Fruit fly (Drosophila melanogaster): ENCODE data around the gene Dscam4.

Dscam4 gene

DNA sequence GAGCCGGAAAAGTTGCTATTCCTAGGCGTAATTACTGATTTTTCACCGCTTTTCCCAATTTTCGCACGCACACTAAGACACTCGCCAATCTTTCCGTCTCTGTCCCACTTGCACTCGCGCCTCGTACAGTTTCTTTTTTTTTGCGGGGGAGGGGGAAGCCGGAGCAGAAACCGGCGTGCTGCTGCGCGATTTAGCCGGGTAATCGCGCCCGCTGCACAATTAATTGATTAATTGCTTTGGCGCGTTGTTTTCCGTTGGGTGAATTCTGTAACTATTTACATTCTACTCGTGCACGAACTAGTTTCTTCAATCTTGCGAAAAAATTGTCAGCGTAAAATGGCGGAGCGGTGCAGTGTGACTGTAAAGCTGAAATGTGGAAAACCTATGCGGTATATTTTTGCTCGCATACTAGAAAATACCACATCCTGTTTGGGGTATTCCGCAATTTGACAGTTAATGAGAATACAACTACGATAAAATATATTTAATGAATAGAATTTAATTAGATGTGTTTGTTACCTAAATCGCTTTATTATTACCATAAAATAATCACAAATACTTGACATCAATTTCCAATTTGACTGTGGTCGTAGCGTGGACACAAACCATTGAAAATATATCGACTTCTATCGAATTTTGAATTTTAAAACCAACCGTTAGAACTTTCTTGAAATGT is 76.8 kb downstream of the Dscam4 start, which contains the start of gene Cpsf6 (continued):
- TF ChIP-seq sr (GFP tag; IDR thresholded peaks at IDR 0.05): 0 out of 3 replicates have a peak, but pooled peaks have one; percentile 2
- peak; percentile 37 for TF ChIP-seq Atf3 (GFP tag; optimal IDR thresholded peaks at IDR 0.05)
- peak; percentile 86 for TF ChIP-seq sens (GFP tag)
- peak; percentile 74 for TF ChIP-seq az2 (GFP tag; optimal IDR thresholded peaks at IDR 0.05)
- no peak for TF ChIP-seq salm (tag; optimal IDR thresholded peaks at IDR 0.05)
- peak; percentile 29 to 72 for TF ChIP-seq Hr51 (GFP tag; optimal IDR thresholded peaks at IDR 0.05)
- peak; percentile 1 for TF ChIP-seq scrt (GFP tag; optimal IDR thresholded peaks at IDR 0.05)
- peak; percentile 39; the same call in 1 of the 2 replicates for TF ChIP-seq CG11247 (GFP tag; IDR thresholded peaks at IDR 0.05)
- no peak for TF ChIP-seq tup (GFP tag; optimal IDR thresholded peaks at IDR 0.05)
- peak; percentile 46; the same call in 1 of the 2 replicates for TF ChIP-seq CG4730 (GFP tag; IDR thresholded peaks at IDR 0.05)
- TF ChIP-seq wek (GFP tag; optimal IDR thresholded peaks at IDR 0.05): peak; percentile 99
- peak; percentile 47 for TF ChIP-seq CG12104 (GFP tag; optimal IDR thresholded peaks at IDR 0.05)
- no peak for TF ChIP-seq CG30431 (GFP tag; optimal IDR thresholded peaks at IDR 0.05)
- peak; percentile 6 for TF ChIP-seq chn (GFP tag; optimal IDR thresholded peaks at IDR 0.05)
- TF ChIP-seq Rx (GFP tag; IDR thresholded peaks at IDR 0.05): 0 out of 2 replicates have a peak, but pooled peaks have one; percentile 6
- peak; percentile 17 for TF ChIP-seq psq (GFP tag; optimal IDR thresholded peaks at IDR 0.05)
- TF ChIP-seq da (GFP tag; optimal IDR thresholded peaks at IDR 0.05): no peak
- no peak for TF ChIP-seq so (GFP tag; IDR thresholded peaks at IDR 0.05)
- TF ChIP-seq fd102C (GFP tag; optimal IDR thresholded peaks at IDR 0.05): peak; percentile 5
- TF ChIP-seq CG17829 (tag; optimal IDR thresholded peaks at IDR 0.05): peak; percentile 80
- no peak for TF ChIP-seq her (GFP tag; optimal IDR thresholded peaks at IDR 0.05)
- TF ChIP-seq H2.0 (GFP tag; IDR thresholded peaks at IDR 0.05): peak; percentile 79
- peak; percentile 80 for TF ChIP-seq unpg (GFP tag; optimal IDR thresholded peaks at IDR 0.05)
- TF ChIP-seq Vsx1 (GFP tag; optimal IDR thresholded peaks at IDR 0.05): peak; percentile 8
- peak; percentile 37 for TF ChIP-seq CG4820 (GFP tag; optimal IDR thresholded peaks at IDR 0.05)
- TF ChIP-seq H15 (GFP tag; IDR thresholded peaks at IDR 0.05): peak; percentile 32; the same call in 1 of the 3 replicates
- no peak for TF ChIP-seq cad (GFP tag; optimal IDR thresholded peaks at IDR 0.05)
- peak; percentile 24 for TF ChIP-seq CG31388 (GFP tag; optimal IDR thresholded peaks at IDR 0.05)
- TF ChIP-seq Sox100B (GFP tag; optimal IDR thresholded peaks at IDR 0.05): peak; percentile 35
- no peak for TF ChIP-seq org-1 (GFP tag; optimal IDR thresholded peaks at IDR 0.05)
- TF ChIP-seq Nf-YB (GFP tag; optimal IDR thresholded peaks at IDR 0.05): peak; percentile 11
- TF ChIP-seq btn (GFP tag; optimal IDR thresholded peaks at IDR 0.05): no peak
- peak; percentile 79 for TF ChIP-seq gem (tag; optimal IDR thresholded peaks at IDR 0.05)
- peak; percentile 87 for TF ChIP-seq CG1603 (tag; optimal IDR thresholded peaks at IDR 0.05)
- peak; percentile 60 for TF ChIP-seq CG4424 (GFP tag; optimal IDR thresholded peaks at IDR 0.05)
- TF ChIP-seq CG7745 (tag; optimal IDR thresholded peaks at IDR 0.05): no peak
- no peak for TF ChIP-seq aop (GFP tag; IDR thresholded peaks at IDR 0.05)
- peak; percentile 11 for TF ChIP-seq CG2202 (tag; optimal IDR thresholded peaks at IDR 0.05)
- no peak for TF ChIP-seq dati (GFP tag; IDR thresholded peaks at IDR 0.05)
- TF ChIP-seq chinmo (GFP tag; IDR thresholded peaks at IDR 0.05; ENCODE audit: partially characterized antibody): peak; percentile 56; the same call in 1 of the 4 replicates
- no peak for TF ChIP-seq C15 (GFP tag; IDR thresholded peaks at IDR 0.05)
- TF ChIP-seq CG15073 (GFP tag; optimal IDR thresholded peaks at IDR 0.05): no peak
- TF ChIP-seq br (optimal IDR thresholded peaks at IDR 0.05): no peak
- peak; percentile 63; the same call in 2 of the 3 replicates for TF ChIP-seq ase (GFP tag; IDR thresholded peaks at IDR 0.05)
- TF ChIP-seq NC2α (GFP tag; optimal IDR thresholded peaks at IDR 0.05): no peak
- TF ChIP-seq CG4328 (GFP tag; optimal IDR thresholded peaks at IDR 0.05): peak; percentile 42
- peak; percentile 53 for TF ChIP-seq HmgZ (tag; optimal IDR thresholded peaks at IDR 0.05)
- TF ChIP-seq caup (GFP tag; optimal IDR thresholded peaks at IDR 0.05; ENCODE audit: severe bottlenecking): peak; percentile 16
- TF ChIP-seq Camta (GFP tag; optimal IDR thresholded peaks at IDR 0.05): peak; percentile 9
- peak; percentile 35 for TF ChIP-seq CG18619 (GFP tag; optimal IDR thresholded peaks at IDR 0.05)
